Worm (Caenorhabditis elegans) whole organism, L4 larva: ENCODE data around the gene txdc-17.
A peak's percentile ranks its signal among the peaks of the same experiment; 100 is the strongest.

ENCODE experiments used
- D1046.2 ChIP-seq: fragments of 200-800 bp; sonication (Bioruptor generic); IDR thresholded peaks from 2 replicates; pipeline ENCODE4 v1.3.6; 2022; ENCODE audit warnings: missing genetic modification characterization, missing compliant biosample characterization
- F10B5.3 ChIP-seq: sonication (generic microtip); optimal IDR thresholded peaks from 2 replicates; lab custom pipeline; 2016; ENCODE audit warnings: mild to moderate bottlenecking, missing genetic modification characterization, missing compliant biosample characterization
- F26F4.8 ChIP-seq: fragments of 200-800 bp; sonication (Bioruptor generic); conservative IDR thresholded peaks from 2 replicates; pipeline ENCODE4 v1.3.6; 2022; ENCODE audit warnings: missing genetic modification characterization, missing compliant biosample characterization
- T20F7.1 ChIP-seq: fragments of 200-800 bp; sonication (Bioruptor generic); optimal IDR thresholded peaks from 2 replicates; lab custom pipeline; 2018; ENCODE audit warnings: mild to moderate bottlenecking, missing genetic modification characterization, missing compliant biosample characterization
- T26A8.4 ChIP-seq: fragments of 200-800 bp; sonication (Bioruptor generic); IDR thresholded peaks from 2 replicates; pipeline ENCODE4 v1.3.6; 2022; ENCODE audit warnings: missing genetic modification characterization, missing compliant biosample characterization
- Y105C5A.15 ChIP-seq: fragments of 200-800 bp; sonication (Bioruptor generic); IDR thresholded peaks from 2 replicates; pipeline ENCODE4 v1.3.6; 2022; ENCODE audit warnings: missing genetic modification characterization, missing compliant biosample characterization
- Y75B8A.6 ChIP-seq: fragments of 200-800 bp; sonication (Bioruptor generic); IDR thresholded peaks from 2 replicates; pipeline ENCODE4 v1.3.6; 2022; ENCODE audit warnings: missing genetic modification reagents, missing genetic modification characterization, missing compliant biosample characterization
- ZK337.2 ChIP-seq: fragments of 200-800 bp; sonication (Bioruptor generic); IDR thresholded peaks from 2 replicates; pipeline ENCODE4 v1.3.6; 2022; ENCODE audit warnings: missing genetic modification reagents, missing genetic modification characterization, missing compliant biosample characterization
- ZK546.5 ChIP-seq, 2 experiments: sonication (generic microtip); optimal IDR thresholded peaks; 2 replicates each; lab custom pipeline; 2017; ENCODE audit warnings: missing biosample characterization in 2 of 2, missing genetic modification characterization in 2 of 2
- ama-1 ChIP-seq: fragments of 150-350 bp; optimal IDR thresholded peaks from 2 replicates; lab custom pipeline; 2014; ENCODE audit warnings: inconsistent platforms, mixed read lengths
- arid-1 ChIP-seq: fragments of 200-800 bp; sonication (Bioruptor generic); conservative IDR thresholded peaks from 2 replicates; pipeline ENCODE4 v1.3.6; 2022; ENCODE audit warnings: missing genetic modification reagents, missing genetic modification characterization, missing compliant biosample characterization
- ceh-20 ChIP-seq: fragments of 200-800 bp; sonication (Bioruptor generic); IDR thresholded peaks from 2 replicates; pipeline ENCODE4 v1.3.6; 2022; ENCODE audit warnings: missing genetic modification reagents, missing genetic modification characterization, missing compliant biosample characterization
- ces-1 ChIP-seq: fragments of 150-350 bp; sonication (generic microtip); optimal IDR thresholded peaks from 4 replicates; lab custom pipeline; 2014; ENCODE audit warnings: missing biosample characterization, missing genetic modification reagents, missing genetic modification characterization
- daf-8 ChIP-seq: fragments of 200-800 bp; sonication (Bioruptor generic); IDR thresholded peaks from 2 replicates; pipeline ENCODE4 v1.3.6; 2022; ENCODE audit warnings: missing genetic modification characterization, missing compliant biosample characterization
- dmd-6 ChIP-seq: fragments of 200-800 bp; sonication (Bioruptor generic); IDR thresholded peaks from 2 replicates; pipeline ENCODE4 v1.3.6; 2022; ENCODE audit warnings: missing genetic modification reagents, missing genetic modification characterization, missing compliant biosample characterization
- dmd-9 ChIP-seq: fragments of 200-800 bp; sonication (Bioruptor generic); IDR thresholded peaks from 2 replicates; pipeline ENCODE4 v1.3.6; 2022; ENCODE audit warnings: missing genetic modification reagents, missing genetic modification characterization, missing compliant biosample characterization
- dpl-1 ChIP-seq: fragments of 150-350 bp; optimal IDR thresholded peaks from 2 replicates; lab custom pipeline; 2014; ENCODE audit warnings: missing biosample characterization, missing genetic modification reagents, missing genetic modification characterization
- dve-1 ChIP-seq: sonication (generic microtip); optimal IDR thresholded peaks from 2 replicates; lab custom pipeline; 2017; ENCODE audit warnings: antibody characterized with exemption, mild to moderate bottlenecking, missing genetic modification characterization, missing compliant biosample characterization; ENCODE audit not compliant: insufficient read depth
- egl-27 ChIP-seq: sonication (generic microtip); optimal IDR thresholded peaks from 3 replicates; lab custom pipeline; 2017; ENCODE audit warnings: missing biosample characterization, missing genetic modification reagents, missing genetic modification characterization
- gei-8 ChIP-seq: fragments of 200-800 bp; sonication (Bioruptor generic); optimal IDR thresholded peaks from 2 replicates; lab custom pipeline; 2018; ENCODE audit warnings: mild to moderate bottlenecking, missing genetic modification characterization, missing compliant biosample characterization
- hlh-11 ChIP-seq: fragments of 200-800 bp; sonication (Bioruptor generic); optimal IDR thresholded peaks from 2 replicates; lab custom pipeline; 2018; ENCODE audit warnings: mild to moderate bottlenecking, missing genetic modification characterization, missing compliant biosample characterization
- lin-1 ChIP-seq: fragments of 200-800 bp; sonication (Bioruptor generic); IDR thresholded peaks from 2 replicates; pipeline ENCODE4 v1.3.6; 2022; ENCODE audit warnings: missing genetic modification reagents, missing genetic modification characterization, missing compliant biosample characterization
- lin-13 ChIP-seq: fragments of 150-350 bp; optimal IDR thresholded peaks from 2 replicates; lab custom pipeline; 2014; ENCODE audit warnings: missing biosample characterization, missing genetic modification reagents, missing genetic modification characterization
- lin-29 ChIP-seq: fragments of 200-800 bp; sonication (Bioruptor generic); IDR thresholded peaks from 2 replicates; pipeline ENCODE4 v1.3.6; 2022; ENCODE audit warnings: missing genetic modification reagents, missing genetic modification characterization, missing compliant biosample characterization
- lin-38 ChIP-seq: fragments of 200-800 bp; sonication (Bioruptor generic); IDR thresholded peaks from 2 replicates; pipeline ENCODE4 v1.3.6; 2022; ENCODE audit warnings: missing genetic modification reagents, missing genetic modification characterization, missing compliant biosample characterization
- mdl-1 ChIP-seq, 2 experiments: fragments of 150-350 bp in 1 of 2; sonication (generic microtip) in 1 of 2; optimal IDR thresholded peaks; 2 replicates each; lab custom pipeline; 2014 to 2017; ENCODE audit warnings: missing biosample characterization in 2 of 2, missing genetic modification characterization in 2 of 2
- mep-1 ChIP-seq: fragments of 150-350 bp; sonication (generic microtip); optimal IDR thresholded peaks from 3 replicates; lab custom pipeline; 2014; ENCODE audit warnings: missing biosample characterization, missing genetic modification characterization
- mes-2 ChIP-seq: sonication (generic microtip); optimal IDR thresholded peaks from 2 replicates; lab custom pipeline; 2016; ENCODE audit warnings: missing genotype, mild to moderate bottlenecking, missing genetic modification characterization, missing compliant biosample characterization; ENCODE audit not compliant: poor library complexity, severe bottlenecking
- mxl-2 ChIP-seq: fragments of 200-800 bp; sonication (Bioruptor generic); conservative IDR thresholded peaks from 2 replicates; pipeline ENCODE4 v1.3.6; 2022; ENCODE audit warnings: missing genetic modification reagents, missing genetic modification characterization, missing compliant biosample characterization
- nhr-25 ChIP-seq: sonication (generic microtip); optimal IDR thresholded peaks from 2 replicates; lab custom pipeline; 2017; ENCODE audit warnings: missing genetic modification characterization, mild to moderate bottlenecking, missing compliant biosample characterization, antibody characterized with exemption, moderate library complexity, borderline replicate concordance; ENCODE audit not compliant: insufficient read depth
- nhr-42 ChIP-seq: fragments of 200-800 bp; sonication (Bioruptor generic); IDR thresholded peaks from 2 replicates; pipeline ENCODE4 v1.3.6; 2022; ENCODE audit warnings: missing genetic modification characterization, missing compliant biosample characterization
- nhr-6 ChIP-seq: fragments of 150-350 bp; optimal IDR thresholded peaks from 2 replicates; lab custom pipeline; 2014; ENCODE audit warnings: missing biosample characterization, missing genetic modification characterization
- nhr-77 ChIP-seq: fragments of 150-350 bp; optimal IDR thresholded peaks from 2 replicates; lab custom pipeline; 2014; ENCODE audit warnings: missing biosample characterization, missing genetic modification characterization
- pha-4 ChIP-seq, 2 experiments: fragments of 150-350 bp in 1 of 2; fragments of 200-800 bp in 1 of 2; sonication (Bioruptor generic) in 1 of 2; IDR thresholded peaks in 1 of 2; optimal IDR thresholded peaks in 1 of 2; 2 replicates each; pipeline versions ENCODE4 v1.3.6 to Lab custom; 2014 to 2022; ENCODE audit warnings: missing genetic modification characterization in 2 of 2, missing genetic modification reagents in 2 of 2, missing biosample characterization in 1 of 2, missing compliant biosample characterization in 1 of 2
- php-3 ChIP-seq: fragments of 200-800 bp; sonication (Bioruptor generic); IDR thresholded peaks from 2 replicates; pipeline ENCODE4 v1.3.6; 2022; ENCODE audit warnings: missing genetic modification reagents, missing genetic modification characterization, missing compliant biosample characterization
- pqm-1 ChIP-seq: sonication (generic microtip); optimal IDR thresholded peaks from 2 replicates; lab custom pipeline; 2017; ENCODE audit warnings: missing biosample characterization, missing genetic modification characterization
- set-16 ChIP-seq: fragments of 200-800 bp; sonication (Bioruptor generic); IDR thresholded peaks from 2 replicates; pipeline ENCODE4 v1.3.6; 2022; ENCODE audit warnings: missing genetic modification reagents, missing genetic modification characterization, missing compliant biosample characterization
- skn-1 ChIP-seq: fragments of 150-350 bp; optimal IDR thresholded peaks from 2 replicates; lab custom pipeline; 2014; ENCODE audit warnings: missing biosample characterization, missing genetic modification characterization
- snpc-1.2 ChIP-seq: fragments of 200-800 bp; sonication (Bioruptor generic); IDR thresholded peaks from 2 replicates; pipeline ENCODE4 v1.3.6; 2022; ENCODE audit warnings: missing genetic modification reagents, missing genetic modification characterization, missing compliant biosample characterization
- spr-1 ChIP-seq: sonication (generic microtip); optimal IDR thresholded peaks from 2 replicates; lab custom pipeline; 2016; ENCODE audit warnings: mild to moderate bottlenecking, missing genetic modification characterization, missing compliant biosample characterization
- tra-1 ChIP-seq: fragments of 200-800 bp; sonication (Bioruptor generic); IDR thresholded peaks from 2 replicates; pipeline ENCODE4 v1.3.6; 2022; ENCODE audit warnings: missing genetic modification reagents, missing genetic modification characterization, missing compliant biosample characterization
- unc-62 ChIP-seq, 3 experiments: fragments of 150-350 bp in 1 of 3; sonication (generic microtip); optimal IDR thresholded peaks in 2 of 3; peaks in 1 of 3; 1 replicate in 1 of 3; 2 replicates in 2 of 3; lab custom pipeline; 2014 to 2017; ENCODE audit warnings: missing biosample characterization in 3 of 3, missing genetic modification characterization in 3 of 3, missing genetic modification reagents in 3 of 3, missing genotype in 1 of 3
- zfp-3 ChIP-seq: fragments of 200-800 bp; sonication (Bioruptor generic); conservative IDR thresholded peaks from 2 replicates; pipeline ENCODE4 v1.3.6; 2022; ENCODE audit warnings: missing genetic modification reagents, missing genetic modification characterization, missing compliant biosample characterization
- ztf-7 ChIP-seq: fragments of 150-350 bp; optimal IDR thresholded peaks from 2 replicates; lab custom pipeline; 2014; ENCODE audit warnings: missing biosample characterization, missing genetic modification characterization

Gene txdc-17

ce11 chrIII:2785840-2786239 is 48.6 kb upstream of the txdc-17 start, which contains the start of gene Y71H2AM.20 (continued):
- TF ChIP-seq mep-1 (tag; lab: Kevin White, UChicago) (peak; percentile 99), ztf-7 (tag; lab: Kevin White, UChicago) (peak; percentile 86), mxl-2 (GFP tag; lab: Robert Waterston, UW) (no peak), pqm-1 (tag; lab: Kevin White, UChicago) (peak; percentile 83), dpl-1 (GFP tag; lab: Kevin White, UChicago) (peak; percentile 92), pha-4 (GFP tag; IDR thresholded peaks at IDR 0.05; lab: Robert Waterston, UW) (peak; percentile 77; the same call in 1 of the 2 replicates), pha-4 (tag; optimal IDR thresholded peaks at IDR 0.05; lab: Kevin White, UChicago) (peak; percentile 98), dmd-9 (GFP tag; lab: Robert Waterston, UW) (peak; percentile 66; the same call in 1 of the 2 replicates), spr-1 (tag; lab: Kevin White, UChicago) (peak; percentile 91), ZK546.5 (tag; optimal IDR thresholded peaks at IDR 0.05; lab: Kevin White, UChicago) (peak in 1 of 2 experiments; percentile 70)

- no peak for TF ChIP-seq nhr-77 (tag; lab: Kevin White, UChicago)
- TF ChIP-seq hlh-11 (tag; lab: Kevin White, UChicago), result no peak
- 0 out of 2 replicates have a peak, but pooled peaks have one; percentile 25 for TF ChIP-seq php-3 (GFP tag; lab: Robert Waterston, UW)
- TF ChIP-seq dmd-6, result no peak
- no peak for TF ChIP-seq dpl-1 (GFP tag; lab: Kevin White, UChicago)
- no peak for TF ChIP-seq snpc-1.2 (GFP tag; lab: Robert Waterston, UW)
- TF ChIP-seq Y105C5A.15 (GFP tag; lab: Robert Waterston, UW), result peak; percentile 66; the same call in 1 of the 2 replicates
- TF ChIP-seq mes-2 (tag; lab: Kevin White, UChicago), result no peak
- 0 out of 2 replicates have a peak, but pooled peaks have one; percentile 19 for TF ChIP-seq D1046.2 (GFP tag; lab: Robert Waterston, UW)
- 0 out of 2 replicates have a peak, but pooled peaks have one; percentile 23 for TF ChIP-seq F26F4.8 (GFP tag; lab: Robert Waterston, UW)
- no peak for TF ChIP-seq egl-27 (tag; lab: Kevin White, UChicago)
- no peak for TF ChIP-seq daf-8 (GFP tag; lab: Robert Waterston, UW)
- TF ChIP-seq arid-1 (GFP tag; lab: Robert Waterston, UW), result no peak
- peak; percentile 41 for TF ChIP-seq ama-1 (lab: Kevin White, UChicago)
- TF ChIP-seq nhr-6 (tag; lab: Kevin White, UChicago), result no peak
- peak; percentile 67 for TF ChIP-seq lin-38
- 0 out of 2 replicates have a peak, but pooled peaks have one; percentile 13 for TF ChIP-seq lin-29 (GFP tag; lab: Robert Waterston, UW)
- TF ChIP-seq spr-1 (tag; lab: Kevin White, UChicago), result no peak
- TF ChIP-seq ZK337.2 (GFP tag; lab: Robert Waterston, UW), result no peak
- TF ChIP-seq T26A8.4, result peak; percentile 44; the same call in 1 of the 2 replicates
- TF ChIP-seq nhr-25 (tag; lab: Kevin White, UChicago), result no peak
- no peak for TF ChIP-seq nhr-42 (GFP tag; lab: Robert Waterston, UW)
- TF ChIP-seq ceh-20 (GFP tag; lab: Robert Waterston, UW), result no peak
- TF ChIP-seq dve-1 (tag; lab: Kevin White, UChicago), result no peak
- TF ChIP-seq lin-1 (GFP tag; lab: Robert Waterston, UW), result 0 out of 2 replicates have a peak, but pooled peaks have one; percentile 7
- no peak for TF ChIP-seq ces-1 (GFP tag; lab: Kevin White, UChicago)
- no peak for TF ChIP-seq tra-1 (GFP tag; lab: Robert Waterston, UW)
- peak; percentile 62 for TF ChIP-seq set-16 (GFP tag; lab: Robert Waterston, UW)
- peak; percentile 29; the same call in 1 of the 2 replicates for TF ChIP-seq zfp-3
- TF ChIP-seq gei-8 (GFP tag; lab: Kevin White, UChicago), result peak; percentile 14
- TF ChIP-seq unc-62 (GFP tag; optimal IDR thresholded peaks at IDR 0.05 in 1 of 2; lab: Kevin White, UChicago), result peak in 1 of 2 experiments; percentile 13
- no peak for TF ChIP-seq unc-62 (tag; optimal IDR thresholded peaks at IDR 0.05; lab: Kevin White, UChicago)
- no peak for TF ChIP-seq T20F7.1
- no peak for TF ChIP-seq lin-13
- no peak for TF ChIP-seq skn-1 (tag; lab: Kevin White, UChicago)
- 0 out of 2 replicates have a peak, but pooled peaks have one; percentile 15 for TF ChIP-seq Y75B8A.6
- no peak for TF ChIP-seq mdl-1 (tag; optimal IDR thresholded peaks at IDR 0.05; lab: Kevin White, UChicago)
- TF ChIP-seq F10B5.3 (tag; lab: Kevin White, UChicago), result no peak
- TF ChIP-seq pha-4 (GFP tag; IDR thresholded peaks at IDR 0.05; lab: Robert Waterston, UW), result peak; percentile 28; the same call in 1 of the 2 replicates
- no peak for TF ChIP-seq pha-4 (tag; optimal IDR thresholded peaks at IDR 0.05; lab: Kevin White, UChicago)
These were observed 47.7 kb upstream of the txdc-17 start, which contains the start of gene nduc-2 for ce11 chrIII:2786740-2787139. Gene nduc-2, plus strand, starts transcription at chrIII:2786852.
